Fruit fly (Drosophila melanogaster) whole organism, prepupa: ENCODE results near the gene CG12725.

Experiments used
- Blimp-1 ChIP-seq: fragments of 200-800 bp; sonication (Bioruptor generic); optimal IDR thresholded peaks from 3 replicates; lab custom pipeline; 2017; ENCODE audit warnings: missing biosample characterization, missing genetic modification characterization, mild to moderate bottlenecking, moderate library complexity, missing genetic modification reagents
- CG10669 ChIP-seq: fragments of 200-800 bp; sonication (Bioruptor generic); optimal IDR thresholded peaks from 3 replicates; lab custom pipeline; 2018; ENCODE audit warnings: missing biosample characterization, mild to moderate bottlenecking, missing genetic modification characterization, moderate library complexity
- CG16779 ChIP-seq: fragments of 200-800 bp; sonication (Bioruptor generic); optimal IDR thresholded peaks from 3 replicates; lab custom pipeline; 2017; ENCODE audit warnings: missing biosample characterization, mild to moderate bottlenecking, missing genetic modification characterization
- CG3032 ChIP-seq: fragments of 200-800 bp; optimal IDR thresholded peaks from 2 replicates; lab custom pipeline; 2019; ENCODE audit warnings: missing biosample characterization, mild to moderate bottlenecking, missing genetic modification characterization, moderate library complexity
- Eip78C ChIP-seq: fragments of 200-800 bp; sonication (Bioruptor generic); peaks from one replicate; lab custom pipeline; 2016; ENCODE audit warnings: missing biosample characterization, missing genetic modification characterization
- Eip93F ChIP-seq: fragments of 200-800 bp; sonication (Bioruptor generic); optimal IDR thresholded peaks from 2 replicates; lab custom pipeline; 2016; ENCODE audit warnings: missing biosample characterization, mild to moderate bottlenecking, missing genetic modification characterization
- OdsH ChIP-seq: fragments of 200-800 bp; sonication (Bioruptor generic); optimal IDR thresholded peaks from 3 replicates; lab custom pipeline; 2016; ENCODE audit warnings: missing biosample characterization, missing genetic modification characterization
- Sox15 ChIP-seq: fragments of 200-800 bp; sonication (Bioruptor generic); optimal IDR thresholded peaks from 3 replicates; lab custom pipeline; 2016; ENCODE audit warnings: missing biosample characterization, missing genetic modification characterization
- acj6 ChIP-seq: fragments of 200-800 bp; sonication (Bioruptor generic); optimal IDR thresholded peaks from 3 replicates; lab custom pipeline; 2016; ENCODE audit warnings: missing biosample characterization, missing genetic modification characterization
- fkh ChIP-seq: fragments of 200-800 bp; sonication (Bioruptor generic); optimal IDR thresholded peaks from 3 replicates; lab custom pipeline; 2017; ENCODE audit warnings: missing biosample characterization, mild to moderate bottlenecking, missing genetic modification characterization, moderate library complexity
- spab ChIP-seq: fragments of 200-800 bp; sonication (Bioruptor generic); optimal IDR thresholded peaks from 2 replicates; lab custom pipeline; 2017; ENCODE audit warnings: missing biosample characterization, mild to moderate bottlenecking, missing genetic modification characterization, missing genetic modification reagents

DNA sequence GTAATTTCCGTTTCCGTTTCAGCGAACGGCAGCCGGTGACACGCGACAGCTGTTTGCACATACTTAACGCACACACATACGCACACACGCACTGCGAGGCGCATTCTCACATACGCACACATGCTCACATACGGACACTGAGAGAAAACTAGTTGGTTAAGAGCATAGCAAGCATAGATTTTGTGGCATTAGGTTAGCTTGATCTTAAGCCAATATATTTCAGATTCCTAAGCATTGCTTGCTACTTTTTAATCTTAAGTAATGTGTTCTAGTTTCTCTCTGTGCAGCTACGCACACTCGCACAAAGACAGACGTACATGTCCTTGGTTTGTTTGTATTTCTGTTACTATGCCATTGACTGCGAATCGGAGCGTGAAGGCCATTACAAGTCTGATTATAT is 31.4 kb upstream of the CG12725 start:
- no peak for TF ChIP-seq CG10669 (GFP tag; lab: Kevin White, UChicago)
- TF ChIP-seq acj6 (GFP tag; lab: Kevin White, UChicago): no peak
- TF ChIP-seq Blimp-1 (GFP tag; lab: Kevin White, UChicago): no peak
- TF ChIP-seq Eip93F (GFP tag; lab: Kevin White, UChicago): no peak
- no peak for TF ChIP-seq spab (GFP tag; lab: Kevin White, UChicago)
- TF ChIP-seq Eip78C (GFP tag; lab: Kevin White, UChicago): no peak
- no peak for TF ChIP-seq CG3032
- no peak for TF ChIP-seq OdsH (GFP tag; lab: Kevin White, UChicago)
- TF ChIP-seq CG16779 (tag; lab: Kevin White, UChicago): no peak
- TF ChIP-seq Sox15 (GFP tag; lab: Kevin White, UChicago): no peak
- TF ChIP-seq fkh (GFP tag; lab: Kevin White, UChicago): no peak
